Fruit fly (Drosophila melanogaster) whole organism, embryonic: ENCODE measurements around the gene pasi2.

Experiments used
- Ada2b ChIP-seq: fragments of 200-800 bp; sonication (Bioruptor generic); IDR thresholded peaks from 2 replicates; pipeline ENCODE4 v1.3.6; 2022; ENCODE audit warnings: missing biosample characterization, missing genetic modification characterization
- CG10274 ChIP-seq: fragments of 200-800 bp; sonication (Bioruptor generic); optimal IDR thresholded peaks from 3 replicates; lab custom pipeline; 2017; ENCODE audit warnings: missing biosample characterization, mild to moderate bottlenecking, missing genetic modification characterization
- CG11085 ChIP-seq: fragments of 200-800 bp; sonication (Bioruptor generic); IDR thresholded peaks from 2 replicates; pipeline ENCODE4 v1.3.6; 2022; ENCODE audit warnings: missing biosample characterization, missing genetic modification characterization
- CG13123 ChIP-seq: fragments of 200-800 bp; sonication (Bioruptor generic); optimal IDR thresholded peaks from 2 replicates; lab custom pipeline; 2016; ENCODE audit warnings: missing biosample characterization, missing genetic modification characterization
- CG1529 ChIP-seq: fragments of 200-800 bp; sonication (Bioruptor generic); optimal IDR thresholded peaks from 3 replicates; lab custom pipeline; 2018; ENCODE audit warnings: missing biosample characterization, missing genetic modification characterization
- CG1602 ChIP-seq: fragments of 200-800 bp; sonication (Bioruptor generic); optimal IDR thresholded peaks from 3 replicates; lab custom pipeline; 2016; ENCODE audit warnings: missing biosample characterization, missing genetic modification characterization
- CG17912 ChIP-seq: fragments of 200-800 bp; sonication (Bioruptor generic); optimal IDR thresholded peaks from 2 replicates; lab custom pipeline; 2018; ENCODE audit warnings: missing biosample characterization, mild to moderate bottlenecking, missing genetic modification characterization
- CG18262 ChIP-seq: fragments of 200-800 bp; optimal IDR thresholded peaks from 3 replicates; lab custom pipeline; 2019; ENCODE audit warnings: missing biosample characterization, mild to moderate bottlenecking, missing genetic modification characterization, moderate library complexity
- CG30403 ChIP-seq: fragments of 200-800 bp; sonication (Bioruptor generic); optimal IDR thresholded peaks from 3 replicates; lab custom pipeline; 2016; ENCODE audit warnings: missing biosample characterization, missing genetic modification characterization
- CG34224 ChIP-seq: fragments of 200-800 bp; sonication (Bioruptor generic); IDR thresholded peaks from 3 replicates; pipeline ENCODE4 v1.3.6; 2022; ENCODE audit warnings: missing biosample characterization, missing genetic modification characterization; ENCODE audit not compliant: partially characterized antibody
- CG34376 ChIP-seq: fragments of 200-800 bp; sonication (Bioruptor generic); optimal IDR thresholded peaks from 2 replicates; lab custom pipeline; 2018; ENCODE audit warnings: missing biosample characterization, mild to moderate bottlenecking, missing genetic modification characterization
- CG4282 ChIP-seq: fragments of 200-800 bp; sonication (Bioruptor generic); optimal IDR thresholded peaks from 2 replicates; lab custom pipeline; 2016; ENCODE audit warnings: missing biosample characterization, missing genetic modification characterization
- CG43689 ChIP-seq: fragments of 200-800 bp; sonication (Bioruptor generic); IDR thresholded peaks from 2 replicates; pipeline ENCODE4 v1.3.6; 2022; ENCODE audit warnings: missing biosample characterization, missing genetic modification characterization
- CG4617 ChIP-seq: fragments of 200-800 bp; sonication (Bioruptor generic); optimal IDR thresholded peaks from 3 replicates; lab custom pipeline; 2016; ENCODE audit warnings: missing biosample characterization, missing genetic modification characterization, borderline replicate concordance
- CG4707 ChIP-seq: fragments of 200-800 bp; sonication (Bioruptor generic); optimal IDR thresholded peaks from 2 replicates; lab custom pipeline; 2018; ENCODE audit warnings: missing biosample characterization, mild to moderate bottlenecking, missing genetic modification characterization, moderate library complexity
- CG6254 ChIP-seq: fragments of 200-800 bp; sonication (Bioruptor generic); optimal IDR thresholded peaks from 3 replicates; lab custom pipeline; 2017; ENCODE audit warnings: mild to moderate bottlenecking, missing biosample characterization, missing genetic modification reagents, missing genetic modification characterization
- CG7745 ChIP-seq: fragments of 200-800 bp; sonication (Bioruptor generic); optimal IDR thresholded peaks from 2 replicates; lab custom pipeline; 2018; ENCODE audit warnings: missing biosample characterization, mild to moderate bottlenecking, missing genetic modification characterization, moderate library complexity
- CG7987 ChIP-seq: fragments of 200-800 bp; sonication (Bioruptor generic); optimal IDR thresholded peaks from 2 replicates; lab custom pipeline; 2018; ENCODE audit warnings: missing biosample characterization, mild to moderate bottlenecking, missing genetic modification characterization, moderate library complexity
- CG9215 ChIP-seq: fragments of 200-800 bp; sonication (Bioruptor generic); IDR thresholded peaks from 2 replicates; pipeline ENCODE4 v1.3.6; 2022; ENCODE audit warnings: missing biosample characterization, missing genetic modification characterization
- CG9437 ChIP-seq: fragments of 200-800 bp; sonication (Bioruptor generic); optimal IDR thresholded peaks from 2 replicates; lab custom pipeline; 2018; ENCODE audit warnings: missing biosample characterization, mild to moderate bottlenecking, missing genetic modification characterization
- CG9797 ChIP-seq: fragments of 200-800 bp; sonication (Bioruptor generic); optimal IDR thresholded peaks from 3 replicates; lab custom pipeline; 2018; ENCODE audit warnings: missing biosample characterization, mild to moderate bottlenecking, missing genetic modification characterization
- Dek ChIP-seq: fragments of 200-800 bp; sonication (Bioruptor generic); optimal IDR thresholded peaks from 3 replicates; lab custom pipeline; 2019; ENCODE audit warnings: missing biosample characterization, mild to moderate bottlenecking, missing genetic modification characterization, moderate library complexity
- GATAe ChIP-seq: fragments of 200-800 bp; sonication (Bioruptor generic); conservative IDR thresholded peaks from 2 replicates; pipeline ENCODE4 v1.3.6; 2022; ENCODE audit warnings: missing biosample characterization, missing genetic modification characterization
- H15 ChIP-seq: fragments of 200-800 bp; sonication (Bioruptor generic); IDR thresholded peaks from 3 replicates; pipeline ENCODE4 v1.3.6; 2022; ENCODE audit warnings: missing biosample characterization, missing genetic modification characterization
- H2.0 ChIP-seq: fragments of 200-800 bp; sonication (Bioruptor generic); IDR thresholded peaks from 2 replicates; pipeline ENCODE4 v1.3.6; 2022; ENCODE audit warnings: missing biosample characterization, missing genetic modification characterization
- HHEX ChIP-seq: fragments of 200-800 bp; sonication (Bioruptor generic); optimal IDR thresholded peaks from 3 replicates; lab custom pipeline; 2017; ENCODE audit warnings: missing biosample characterization, mild to moderate bottlenecking, missing genetic modification characterization, missing genetic modification reagents
- Hey ChIP-seq: fragments of 200-800 bp; sonication (Bioruptor generic); optimal IDR thresholded peaks from 3 replicates; lab custom pipeline; 2018; ENCODE audit warnings: missing biosample characterization, mild to moderate bottlenecking, missing genetic modification characterization
- MTF-1 ChIP-seq: fragments of 200-800 bp; sonication (Bioruptor generic); optimal IDR thresholded peaks from 2 replicates; lab custom pipeline; 2018; ENCODE audit warnings: missing biosample characterization, mild to moderate bottlenecking, missing genetic modification characterization, borderline replicate concordance
- Med ChIP-seq: fragments of 200-800 bp; sonication (Bioruptor generic); peaks from one replicate; lab custom pipeline; 2016; ENCODE audit warnings: missing biosample characterization, missing genetic modification characterization, mild to moderate bottlenecking, inconsistent platforms, moderate library complexity
- NK7.1 ChIP-seq: fragments of 200-800 bp; sonication (Bioruptor generic); optimal IDR thresholded peaks from 3 replicates; lab custom pipeline; 2016; ENCODE audit warnings: missing biosample characterization, missing genetic modification characterization
- Six4 ChIP-seq: fragments of 200-800 bp; sonication (Bioruptor generic); optimal IDR thresholded peaks from 2 replicates; lab custom pipeline; 2016; ENCODE audit warnings: missing biosample characterization, missing genetic modification characterization
- ase ChIP-seq: fragments of 200-800 bp; sonication (Bioruptor generic); IDR thresholded peaks from 3 replicates; pipeline ENCODE4 v1.3.6; 2022; ENCODE audit warnings: missing biosample characterization, missing genetic modification characterization
- ash1 ChIP-seq: fragments of 200-800 bp; sonication (Bioruptor generic); optimal IDR thresholded peaks from 2 replicates; lab custom pipeline; 2018; ENCODE audit warnings: missing biosample characterization, mild to moderate bottlenecking, missing genetic modification characterization
- bbx ChIP-seq: fragments of 200-800 bp; sonication (Bioruptor generic); IDR thresholded peaks from 2 replicates; pipeline ENCODE4 v1.3.6; 2022; ENCODE audit warnings: missing biosample characterization, missing genetic modification characterization; ENCODE audit not compliant: partially characterized antibody
- crol ChIP-seq: fragments of 200-800 bp; sonication (Bioruptor generic); IDR thresholded peaks from 2 replicates; pipeline ENCODE4 v1.3.6; 2022; ENCODE audit warnings: missing biosample characterization, missing genetic modification characterization
- cwo ChIP-seq: fragments of 200-800 bp; sonication (Bioruptor generic); optimal IDR thresholded peaks from 3 replicates; lab custom pipeline; 2017; ENCODE audit warnings: missing biosample characterization, missing genetic modification characterization, mild to moderate bottlenecking, moderate library complexity, missing genetic modification reagents
- eyg ChIP-seq: fragments of 200-800 bp; sonication (Bioruptor generic); optimal IDR thresholded peaks from 3 replicates; lab custom pipeline; 2016; ENCODE audit warnings: missing biosample characterization, missing genetic modification characterization
- grau ChIP-seq: fragments of 200-800 bp; optimal IDR thresholded peaks from 3 replicates; lab custom pipeline; 2019; ENCODE audit warnings: missing biosample characterization, mild to moderate bottlenecking, missing genetic modification characterization, moderate library complexity
- jumu ChIP-seq: fragments of 200-800 bp; sonication (Bioruptor generic); optimal IDR thresholded peaks from 3 replicates; lab custom pipeline; 2016; ENCODE audit warnings: missing biosample characterization, missing genetic modification characterization
- lilli ChIP-seq: fragments of 200-800 bp; sonication (Bioruptor generic); optimal IDR thresholded peaks from 3 replicates; lab custom pipeline; 2016; ENCODE audit warnings: missing biosample characterization, missing genetic modification characterization
- peb ChIP-seq: fragments of 200-800 bp; sonication (Bioruptor generic); IDR thresholded peaks from 2 replicates; pipeline ENCODE4 v1.3.6; 2022; ENCODE audit warnings: missing biosample characterization, missing genetic modification characterization
- pnt ChIP-seq: fragments of 200-800 bp; sonication (Bioruptor generic); optimal IDR thresholded peaks from 3 replicates; lab custom pipeline; 2016; ENCODE audit warnings: missing biosample characterization, missing genetic modification characterization
- pum ChIP-seq: fragments of 200-800 bp; sonication (Bioruptor generic); optimal IDR thresholded peaks from 2 replicates; lab custom pipeline; 2016; ENCODE audit warnings: missing biosample characterization, missing genetic modification characterization
- schlank ChIP-seq: fragments of 200-800 bp; sonication (Bioruptor generic); optimal IDR thresholded peaks from 2 replicates; lab custom pipeline; 2018; ENCODE audit warnings: missing biosample characterization, mild to moderate bottlenecking, missing genetic modification characterization
- sr ChIP-seq: fragments of 200-800 bp; sonication (Bioruptor generic); IDR thresholded peaks from 3 replicates; pipeline ENCODE4 v1.3.6; 2022; ENCODE audit warnings: missing biosample characterization, missing genetic modification characterization
- sug ChIP-seq: fragments of 200-800 bp; optimal IDR thresholded peaks from 2 replicates; lab custom pipeline; 2019; ENCODE audit warnings: missing biosample characterization, mild to moderate bottlenecking, missing genetic modification characterization, moderate library complexity
- tup ChIP-seq: fragments of 200-800 bp; sonication (Bioruptor generic); optimal IDR thresholded peaks from 2 replicates; lab custom pipeline; 2016; ENCODE audit warnings: missing biosample characterization, mild to moderate bottlenecking, missing genetic modification characterization, moderate library complexity
- vnd ChIP-seq: fragments of 200-800 bp; sonication (Bioruptor generic); IDR thresholded peaks from 3 replicates; pipeline ENCODE4 v1.3.6; 2022; ENCODE audit warnings: missing biosample characterization, missing genetic modification characterization; ENCODE audit not compliant: partially characterized antibody
- zen ChIP-seq: fragments of 200-800 bp; sonication (Bioruptor generic); optimal IDR thresholded peaks from 3 replicates; lab custom pipeline; 2018; ENCODE audit warnings: missing biosample characterization, mild to moderate bottlenecking, missing genetic modification characterization, moderate library complexity

pasi2 gene

DNA sequence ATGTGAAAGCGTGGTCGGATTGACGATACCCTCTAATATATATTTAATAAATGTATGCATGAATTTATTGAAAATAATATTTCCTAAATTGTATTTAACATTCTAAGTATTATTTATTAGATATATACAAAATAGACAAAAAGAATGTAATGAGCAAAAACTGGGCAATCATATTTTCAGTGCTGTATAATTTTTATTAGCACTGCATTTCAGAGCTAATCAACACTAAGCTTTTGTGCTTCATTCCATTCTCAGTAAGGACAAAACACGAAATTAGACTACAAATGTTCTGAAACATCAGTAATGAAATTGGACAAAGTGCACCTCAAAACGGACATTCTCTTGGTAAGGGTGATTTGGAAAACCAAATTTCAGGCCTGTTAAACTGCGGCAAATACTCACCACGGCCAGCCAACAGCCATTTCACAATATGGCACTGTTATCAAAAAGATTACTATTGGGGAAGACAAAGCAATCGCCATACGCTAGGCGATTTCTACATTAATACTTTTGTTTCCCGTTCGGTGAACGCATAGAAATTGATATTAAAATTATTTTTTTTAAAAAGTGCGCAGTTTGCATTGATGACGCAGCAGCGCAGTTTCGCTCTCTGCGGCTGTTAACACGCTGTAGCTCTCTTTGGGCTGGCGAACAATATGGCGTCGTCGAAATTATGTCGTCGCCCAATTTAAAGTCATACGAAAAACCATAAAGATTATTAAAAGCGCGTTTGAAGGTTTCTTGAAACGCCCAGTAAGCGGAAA lies 5.6 kb downstream of the pasi2 start (continued):
- TF ChIP-seq CG7745 (no peak), crol (GFP tag; lab: Robert Waterston, UW) (no peak), sug (tag; lab: Kevin White, UChicago) (peak; percentile 82), ase (GFP tag; lab: Robert Waterston, UW) (peak; percentile 64; the same call in 2 of the 3 replicates), Med (GFP tag; lab: Kevin White, UChicago) (peak; percentile 95), CG1529 (GFP tag; lab: Kevin White, UChicago) (peak; percentile 81), HHEX (peak; percentile 89), cwo (GFP tag; lab: Kevin White, UChicago) (peak; percentile 87), CG7987 (GFP tag; lab: Kevin White, UChicago) (peak; percentile 83), Ada2b (peak; percentile 75), vnd (GFP tag; lab: Robert Waterston, UW) (no peak), CG4617 (peak; percentile 31), Six4 (GFP tag; lab: Kevin White, UChicago) (peak; percentile 77), CG11085 (peak; percentile 51), sr (no peak), GATAe (GFP tag; lab: Robert Waterston, UW) (no peak; the same call in 1 of the 2 replicates), CG43689 (GFP tag; lab: Robert Waterston, UW) (no peak), Hey (tag; lab: Kevin White, UChicago) (peak; percentile 32), CG4282 (GFP tag; lab: Kevin White, UChicago) (no peak), jumu (peak; percentile 54), zen (tag; lab: Kevin White, UChicago) (peak; percentile 81), eyg (GFP tag; lab: Kevin White, UChicago) (peak; percentile 23), CG34224 (GFP tag; lab: Robert Waterston, UW) (no peak), CG30403 (GFP tag; lab: Kevin White, UChicago) (peak; percentile 93), schlank (tag; lab: Kevin White, UChicago) (peak; percentile 80), CG1602 (peak; percentile 83), pum (peak; percentile 55), CG10274 (GFP tag; lab: Kevin White, UChicago) (peak; percentile 85), CG13123 (GFP tag; lab: Kevin White, UChicago) (peak; percentile 79), CG18262 (tag; lab: Kevin White, UChicago) (peak; percentile 95), CG17912 (GFP tag; lab: Kevin White, UChicago) (peak; percentile 64), CG9215 (GFP tag; lab: Robert Waterston, UW) (peak; percentile 81), pnt (peak; percentile 72), ash1 (GFP tag; lab: Kevin White, UChicago) (peak; percentile 12), CG34376 (GFP tag; lab: Kevin White, UChicago) (no peak), lilli (GFP tag; lab: Kevin White, UChicago) (peak; percentile 85), MTF-1 (GFP tag; lab: Kevin White, UChicago) (peak; percentile 53), H2.0 (peak; percentile 76), CG6254 (peak; percentile 80), CG4707 (GFP tag; lab: Kevin White, UChicago) (peak; percentile 70), H15 (GFP tag; lab: Robert Waterston, UW) (peak; percentile 66; the same call in 2 of the 3 replicates), CG9437 (GFP tag; lab: Kevin White, UChicago) (peak; percentile 91), tup (GFP tag; lab: Kevin White, UChicago) (peak; percentile 75), NK7.1 (GFP tag; lab: Kevin White, UChicago) (no peak), Dek (tag; lab: Kevin White, UChicago) (peak; percentile 92), grau (tag; lab: Kevin White, UChicago) (peak; percentile 93), peb (GFP tag; lab: Robert Waterston, UW) (peak; percentile 65; the same call in 1 of the 2 replicates), bbx (GFP tag; lab: Robert Waterston, UW) (no peak), CG9797 (GFP tag; lab: Kevin White, UChicago) (no peak)
